Worm (Caenorhabditis elegans) whole organism, dauer: ENCODE measurements around the gene dhs-8.

Source experiments
- unc-62 ChIP-seq: sonication (generic microtip); optimal IDR thresholded peaks from 2 replicates; lab custom pipeline; 2017; ENCODE audit warnings: missing biosample characterization, missing genetic modification reagents, missing genetic modification characterization

dhs-8 gene

ce11 chrII:14501447-14501846 lies 3.6 kb downstream of the dhs-8 start, which contains the start of gene K10H10.5:
Gene K10H10.5, plus strand, starts transcription at chrII:14501747.
- no peak for TF ChIP-seq unc-62

- no peak for TF ChIP-seq unc-62
Measured at ce11 chrII:14502997-14503396, 5.2 kb downstream of the dhs-8 start, which contains the start of gene K10H10.6. Gene K10H10.6, plus strand, starts transcription at chrII:14503297.

- TF ChIP-seq unc-62, result no peak
Measured at ce11 chrII:14506245-14506644, 8.4 kb downstream of the dhs-8 start, which contains the start of gene K10H10.12. Gene K10H10.12, minus strand, starts transcription at chrII:14506345.

- no peak for TF ChIP-seq unc-62
Measured at ce11 chrII:14507563-14507962, 9.7 kb downstream of the dhs-8 start, which contains the start of the genes K10H10.7 and K10H10.10. Gene K10H10.7, minus strand, starts transcription at chrII:14507663. Gene K10H10.10, plus strand, starts transcription at chrII:14507766.

- no peak for TF ChIP-seq unc-62
Measured at ce11 chrII:14510162-14510561, 12.3 kb downstream of the dhs-8 start.

ce11 chrII:14511189-14511588 lies 13.4 kb downstream of the dhs-8 start, which contains the start of gene K10H10.13:
Gene K10H10.13, minus strand, starts transcription at chrII:14511289.
- no peak for TF ChIP-seq unc-62

ce11 chrII:14515017-14515416 lies 17.2 kb downstream of the dhs-8 start, which contains the start of gene K10H10.9:
Gene K10H10.9, minus strand, starts transcription at chrII:14515117.
- no peak for TF ChIP-seq unc-62

ce11 chrII:14522037-14522436 lies 24.2 kb downstream of the dhs-8 start, which contains the start of gene btb-19:
Gene btb-19, minus strand, starts transcription at chrII:14522137.
- no peak for TF ChIP-seq unc-62

- no peak for TF ChIP-seq unc-62
Measured at ce11 chrII:14523070-14523572, 25.3 kb downstream of the dhs-8 start, which contains the start of gene btb-20. Gene btb-20, minus strand, starts transcription at chrII:14523522.

- no peak for TF ChIP-seq unc-62
Measured at ce11 chrII:14523645-14524223, 25.9 kb downstream of the dhs-8 start, which contains the start of gene pot-2. Gene pot-2, plus strand, starts transcription at chrII:14524173.

ce11 chrII:14525013-14525412 lies 27.2 kb downstream of the dhs-8 start, which contains the start of gene F57C2.4:
Gene F57C2.4, plus strand, starts transcription at chrII:14525313.
- TF ChIP-seq unc-62, result no peak

ce11 chrII:14527104-14527503 lies 29.3 kb downstream of the dhs-8 start:
- no peak for TF ChIP-seq unc-62

ce11 chrII:14528233-14528802 lies 30.5 kb downstream of the dhs-8 start, which contains the start of the genes F57C2.5 and spat-1:
Gene F57C2.5, minus strand, starts transcription at chrII:14528239.
Gene spat-1, plus strand, starts transcription at chrII:14528752.
- TF ChIP-seq unc-62, result no peak

ce11 chrII:14534000-14534399 lies 36.2 kb downstream of the dhs-8 start, which contains the start of gene C04H5.1:
Gene C04H5.1, plus strand, starts transcription at chrII:14534300.
- no peak for TF ChIP-seq unc-62

ce11 chrII:14537728-14538127 lies 39.9 kb downstream of the dhs-8 start, which contains the start of the genes clec-147 and C04H5.7:
Gene clec-147, minus strand, starts transcription at chrII:14537828.
Gene C04H5.7, plus strand, starts transcription at chrII:14537946.
- TF ChIP-seq unc-62, result no peak

- TF ChIP-seq unc-62, result no peak
Measured at ce11 chrII:14540551-14540950, 42.7 kb downstream of the dhs-8 start.

ce11 chrII:14548691-14549090 lies 50.9 kb downstream of the dhs-8 start, which contains the start of gene gcy-29:
Gene gcy-29, minus strand, starts transcription at chrII:14548791.
- no peak for TF ChIP-seq unc-62
